Worm (Caenorhabditis elegans): Measurements from ENCODE around the gene T03G6.3.

DNA sequence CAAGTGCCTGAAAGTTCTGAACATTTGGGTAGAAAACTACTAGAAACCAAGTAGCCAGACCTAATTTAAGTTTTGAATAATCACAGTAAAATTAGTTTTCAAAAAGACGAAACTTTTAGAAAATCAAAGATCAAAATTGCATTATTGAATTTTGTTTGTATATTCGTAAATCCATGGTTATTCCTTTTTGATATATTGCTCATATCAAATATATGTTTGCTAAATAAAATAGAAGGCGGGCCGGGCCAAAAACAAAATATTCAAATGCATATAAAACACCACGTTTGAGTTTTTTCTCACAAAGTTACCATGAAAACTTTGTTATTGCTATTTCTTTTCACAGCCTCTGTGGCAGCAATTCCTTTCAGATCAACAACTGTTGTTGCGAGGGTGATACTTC is 38.1 kb downstream of the T03G6.3 start, which contains the start of gene ttr-42:
- TF ChIP-seq hlh-30 (tag; optimal IDR thresholded peaks at IDR 0.05; ENCODE audit: insufficient read depth) (no peak), T20F7.1 (GFP tag; optimal IDR thresholded peaks at IDR 0.05) (no peak), R02D3.7 (tag; optimal IDR thresholded peaks at IDR 0.05) (no peak), skn-1 (tag; optimal IDR thresholded peaks at IDR 0.05) (no peak), rbr-2 (tag; optimal IDR thresholded peaks at IDR 0.05) (no peak), pha-4 (GFP tag; IDR thresholded peaks at IDR 0.05) (no peak), pha-4 (tag; optimal IDR thresholded peaks at IDR 0.05) (no peak), F49E8.2 (tag; optimal IDR thresholded peaks at IDR 0.05; ENCODE audit: borderline replicate concordance) (no peak), ztf-11 (tag; optimal IDR thresholded peaks at IDR 0.05) (no peak), mep-1 (tag; optimal IDR thresholded peaks at IDR 0.05) (no peak), aha-1 (tag) (no peak)

Measured in whole organism, L4 larva.